Worm (Caenorhabditis elegans) whole organism, midembryonic: ENCODE measurements around the gene C18H9.5.

Experiments
- cog-1 ChIP-seq: sonication (generic microtip); optimal IDR thresholded peaks from 2 replicates; lab custom pipeline; 2016; ENCODE audit warnings: missing genetic modification characterization, missing compliant biosample characterization
- flt-1 ChIP-seq: fragments of 200-800 bp; sonication (Bioruptor generic); IDR thresholded peaks from 2 replicates; pipeline ENCODE4 v1.3.6; 2022; ENCODE audit warnings: missing genetic modification characterization, missing compliant biosample characterization
- klf-2 ChIP-seq: fragments of 200-800 bp; sonication (Bioruptor generic); conservative IDR thresholded peaks from 2 replicates; pipeline ENCODE4 v1.3.6; 2022; ENCODE audit warnings: missing genetic modification reagents, missing genetic modification characterization, missing compliant biosample characterization
- med-1 ChIP-seq: sonication (generic microtip); optimal IDR thresholded peaks from 2 replicates; lab custom pipeline; 2017; ENCODE audit warnings: missing genetic modification characterization, mild to moderate bottlenecking, missing compliant biosample characterization, antibody characterized with exemption, missing genetic modification reagents; ENCODE audit not compliant: insufficient read depth
- ref-1 ChIP-seq: fragments of 200-800 bp; sonication (Bioruptor generic); conservative IDR thresholded peaks from 2 replicates; pipeline ENCODE4 v1.3.6; 2022; ENCODE audit warnings: missing genetic modification reagents, missing genetic modification characterization, missing compliant biosample characterization
- tab-1 ChIP-seq: fragments of 200-800 bp; sonication (Bioruptor generic); IDR thresholded peaks from 2 replicates; pipeline ENCODE4 v1.3.6; 2022; ENCODE audit warnings: missing genetic modification characterization, missing compliant biosample characterization
- ztf-23 ChIP-seq: fragments of 200-800 bp; sonication (Bioruptor generic); IDR thresholded peaks from 2 replicates; pipeline ENCODE4 v1.3.6; 2022; ENCODE audit warnings: missing genetic modification reagents, missing genetic modification characterization, missing compliant biosample characterization
- ztf-29 ChIP-seq: fragments of 200-800 bp; sonication (Bioruptor generic); IDR thresholded peaks from 2 replicates; pipeline ENCODE4 v1.3.6; 2022; ENCODE audit warnings: missing genetic modification reagents, missing genetic modification characterization, missing compliant biosample characterization

ce11 chrII:6668496-6668895 lies 26.9 kb downstream of the C18H9.5 start:
- no peak for TF ChIP-seq ztf-23 (GFP tag; lab: Robert Waterston, UW)
- TF ChIP-seq ref-1 (GFP tag; lab: Robert Waterston, UW) = no peak
- no peak for TF ChIP-seq flt-1 (GFP tag; lab: Robert Waterston, UW)
- no peak for TF ChIP-seq med-1 (GFP tag; lab: Kevin White, UChicago)
- no peak for TF ChIP-seq klf-2 (GFP tag; lab: Robert Waterston, UW)
- no peak for TF ChIP-seq tab-1 (GFP tag; lab: Robert Waterston, UW)
- no peak for TF ChIP-seq cog-1
- TF ChIP-seq ztf-29 (GFP tag; lab: Robert Waterston, UW) = no peak
